Worm (Caenorhabditis elegans) whole organism, late embryonic: Measurements from ENCODE around the gene F13H10.5.

Source experiments
- C08G9.2 ChIP-seq: sonication (generic microtip); optimal IDR thresholded peaks from 2 replicates; lab custom pipeline; 2016; ENCODE audit warnings: mild to moderate bottlenecking, missing genetic modification characterization, moderate library complexity, missing compliant biosample characterization
- F13H6.1 ChIP-seq: sonication (generic microtip); optimal IDR thresholded peaks from 2 replicates; lab custom pipeline; 2016; ENCODE audit warnings: missing genetic modification characterization, missing compliant biosample characterization
- ahr-1 ChIP-seq: sonication (generic microtip); optimal IDR thresholded peaks from 2 replicates; lab custom pipeline; 2016; ENCODE audit warnings: missing genetic modification characterization, missing compliant biosample characterization
- ceh-14 ChIP-seq: sonication (generic microtip); optimal IDR thresholded peaks from 2 replicates; lab custom pipeline; 2016; ENCODE audit warnings: missing genotype, missing genetic modification characterization, missing compliant biosample characterization
- ceh-18 ChIP-seq: sonication (generic microtip); optimal IDR thresholded peaks from 2 replicates; lab custom pipeline; 2016; ENCODE audit warnings: missing genetic modification characterization, missing compliant biosample characterization
- ceh-19 ChIP-seq: fragments of 200-800 bp; sonication (Bioruptor generic); optimal IDR thresholded peaks from 2 replicates; lab custom pipeline; 2018; ENCODE audit warnings: mild to moderate bottlenecking, missing genetic modification characterization, missing compliant biosample characterization
- ceh-22 ChIP-seq: sonication (generic microtip); optimal IDR thresholded peaks from 2 replicates; lab custom pipeline; 2017; ENCODE audit warnings: missing biosample characterization, missing genetic modification characterization
- ceh-30 ChIP-seq: fragments of 150-350 bp; optimal IDR thresholded peaks from 2 replicates; lab custom pipeline; 2014; ENCODE audit warnings: missing biosample characterization, missing genetic modification characterization
- ceh-31 ChIP-seq: sonication (generic microtip); optimal IDR thresholded peaks from 2 replicates; lab custom pipeline; 2016; ENCODE audit warnings: missing genetic modification characterization, missing compliant biosample characterization
- ceh-45 ChIP-seq: fragments of 200-800 bp; sonication (Bioruptor generic); IDR thresholded peaks from 2 replicates; pipeline ENCODE4 v1.3.6; 2022; ENCODE audit warnings: missing genetic modification reagents, missing genetic modification characterization, missing compliant biosample characterization
- ceh-48 ChIP-seq: sonication (generic microtip); optimal IDR thresholded peaks from 2 replicates; lab custom pipeline; 2016; ENCODE audit warnings: missing genetic modification characterization, inconsistent platforms, missing compliant biosample characterization
- ceh-9 ChIP-seq: sonication (generic microtip); optimal IDR thresholded peaks from 2 replicates; lab custom pipeline; 2016; ENCODE audit warnings: mild to moderate bottlenecking, missing genetic modification characterization, inconsistent platforms, missing compliant biosample characterization
- che-1 ChIP-seq: sonication (generic microtip); optimal IDR thresholded peaks from 2 replicates; lab custom pipeline; 2016; ENCODE audit warnings: mild to moderate bottlenecking, missing genetic modification characterization, missing compliant biosample characterization
- dmd-4 ChIP-seq: sonication (generic microtip); optimal IDR thresholded peaks from 2 replicates; lab custom pipeline; 2016; ENCODE audit warnings: borderline replicate concordance, missing genetic modification characterization, missing compliant biosample characterization
- elt-4 ChIP-seq: sonication (generic microtip); optimal IDR thresholded peaks from 2 replicates; lab custom pipeline; 2016; ENCODE audit warnings: missing genetic modification characterization, missing compliant biosample characterization
- ets-4 ChIP-seq: sonication (generic microtip); optimal IDR thresholded peaks from 2 replicates; lab custom pipeline; 2016; ENCODE audit warnings: missing genetic modification characterization, missing compliant biosample characterization
- eyg-1 ChIP-seq: sonication (generic microtip); optimal IDR thresholded peaks from 2 replicates; lab custom pipeline; 2016; ENCODE audit warnings: missing genotype, missing genetic modification characterization, missing compliant biosample characterization
- fkh-6 ChIP-seq: sonication (generic microtip); optimal IDR thresholded peaks from 2 replicates; lab custom pipeline; 2016; ENCODE audit warnings: missing genetic modification characterization, missing compliant biosample characterization
- gmeb-2 ChIP-seq: sonication (generic microtip); optimal IDR thresholded peaks from 2 replicates; lab custom pipeline; 2016; ENCODE audit warnings: missing genetic modification characterization, inconsistent platforms, missing compliant biosample characterization
- hlh-15 ChIP-seq: sonication (generic microtip); optimal IDR thresholded peaks from 2 replicates; lab custom pipeline; 2016; ENCODE audit warnings: missing genetic modification characterization, missing compliant biosample characterization
- hlh-8 ChIP-seq: sonication (generic microtip); optimal IDR thresholded peaks from 2 replicates; lab custom pipeline; 2016; ENCODE audit warnings: missing genotype, missing genetic modification characterization, missing compliant biosample characterization
- lim-6 ChIP-seq: sonication (generic microtip); optimal IDR thresholded peaks from 2 replicates; lab custom pipeline; 2016; ENCODE audit warnings: missing genetic modification characterization, missing compliant biosample characterization
- nfya-1 ChIP-seq: sonication (generic microtip); optimal IDR thresholded peaks from 2 replicates; lab custom pipeline; 2017; ENCODE audit warnings: missing genetic modification characterization, mild to moderate bottlenecking, missing compliant biosample characterization, antibody characterized with exemption, moderate library complexity
- nhr-11 ChIP-seq: fragments of 150-350 bp; optimal IDR thresholded peaks from 2 replicates; lab custom pipeline; 2014; ENCODE audit warnings: missing biosample characterization, missing genetic modification characterization
- nhr-232 ChIP-seq: sonication (generic microtip); optimal IDR thresholded peaks from 2 replicates; lab custom pipeline; 2016; ENCODE audit warnings: missing genetic modification characterization, missing compliant biosample characterization
- npax-4 ChIP-seq: sonication (generic microtip); optimal IDR thresholded peaks from 2 replicates; lab custom pipeline; 2016; ENCODE audit warnings: missing genetic modification characterization, missing compliant biosample characterization
- pat-9 ChIP-seq: fragments of 200-800 bp; sonication (Bioruptor generic); optimal IDR thresholded peaks from 2 replicates; lab custom pipeline; 2018; ENCODE audit warnings: mild to moderate bottlenecking, missing genetic modification characterization, moderate library complexity, missing compliant biosample characterization
- pax-1 ChIP-seq: fragments of 150-350 bp; optimal IDR thresholded peaks from 2 replicates; lab custom pipeline; 2014; ENCODE audit warnings: missing biosample characterization, missing genetic modification characterization
- pha-4 ChIP-seq: fragments of 150-350 bp; optimal IDR thresholded peaks from 2 replicates; lab custom pipeline; 2018; ENCODE audit warnings: missing biosample characterization, missing genetic modification reagents, missing genetic modification characterization
- pqm-1 ChIP-seq: sonication (generic microtip); optimal IDR thresholded peaks from 2 replicates; lab custom pipeline; 2016; ENCODE audit warnings: missing genetic modification characterization, missing compliant biosample characterization
- rnt-1 ChIP-seq: sonication (generic microtip); optimal IDR thresholded peaks from 2 replicates; lab custom pipeline; 2016; ENCODE audit warnings: missing genetic modification characterization, missing compliant biosample characterization
- sox-2 ChIP-seq: fragments of 200-800 bp; sonication (Bioruptor generic); IDR thresholded peaks from 2 replicates; pipeline ENCODE4 v1.3.6; 2022; ENCODE audit warnings: missing genetic modification reagents, missing genetic modification characterization, missing compliant biosample characterization
- tbx-2 ChIP-seq: sonication (generic microtip); optimal IDR thresholded peaks from 2 replicates; lab custom pipeline; 2016; ENCODE audit warnings: missing genetic modification characterization, missing compliant biosample characterization
- ttx-3 ChIP-seq: sonication (generic microtip); optimal IDR thresholded peaks from 2 replicates; lab custom pipeline; 2016; ENCODE audit warnings: missing genetic modification reagents, missing genetic modification characterization, missing compliant biosample characterization
- unc-86 ChIP-seq: sonication (generic microtip); optimal IDR thresholded peaks from 2 replicates; lab custom pipeline; 2016; ENCODE audit warnings: missing genetic modification characterization, missing compliant biosample characterization

Gene F13H10.5

DNA sequence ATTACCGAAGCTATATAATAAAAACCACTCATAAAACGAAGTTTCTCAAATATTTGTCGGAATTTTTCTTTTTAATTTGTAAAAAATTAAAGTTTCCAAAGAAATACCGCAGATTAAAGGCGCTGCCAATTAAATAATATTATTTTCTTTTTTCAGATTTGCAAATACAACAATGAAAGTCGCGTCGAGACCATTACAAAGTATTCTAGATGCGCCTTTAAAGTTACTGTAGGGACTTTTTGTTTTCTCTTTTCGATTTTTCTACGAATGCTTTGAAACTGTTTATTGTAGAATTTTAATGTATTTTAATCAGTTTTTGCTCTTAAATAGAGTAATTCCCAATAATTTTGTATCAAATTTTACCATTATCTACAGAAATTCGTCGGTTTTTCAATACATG is 47.4 kb downstream of the F13H10.5 start:
- no peak for TF ChIP-seq ahr-1 (tag; lab: Kevin White, UChicago)
- TF ChIP-seq fkh-6 (tag; lab: Kevin White, UChicago): no peak
- TF ChIP-seq F13H6.1 (tag; lab: Kevin White, UChicago): no peak
- TF ChIP-seq ceh-18 (tag; lab: Kevin White, UChicago): no peak
- TF ChIP-seq ceh-30 (tag; lab: Kevin White, UChicago): no peak
- TF ChIP-seq ceh-14 (tag; lab: Kevin White, UChicago): no peak
- no peak for TF ChIP-seq nhr-11 (tag; lab: Kevin White, UChicago)
- no peak for TF ChIP-seq ets-4 (tag; lab: Kevin White, UChicago)
- no peak for TF ChIP-seq gmeb-2
- TF ChIP-seq hlh-8 (tag; lab: Kevin White, UChicago): no peak
- no peak for TF ChIP-seq pqm-1
- TF ChIP-seq nfya-1 (tag; lab: Kevin White, UChicago): no peak
- no peak for TF ChIP-seq pat-9 (tag; lab: Kevin White, UChicago)
- TF ChIP-seq ceh-9: no peak
- no peak for TF ChIP-seq dmd-4 (tag; lab: Kevin White, UChicago)
- TF ChIP-seq ceh-31 (tag; lab: Kevin White, UChicago): no peak
- no peak for TF ChIP-seq sox-2 (GFP tag; lab: Robert Waterston, UW)
- TF ChIP-seq che-1 (tag; lab: Kevin White, UChicago): no peak

DNA sequence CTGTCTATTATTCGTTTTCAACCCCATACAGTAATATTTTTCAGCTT is 47.6 kb downstream of the F13H10.5 start, which contains the start of gene kdin-1:
TSS of gene kdin-1 (plus strand) at position 38 of the 47 bp plus-strand sequence.
- TF ChIP-seq ceh-19 (GFP tag; lab: Kevin White, UChicago) (no peak), lim-6 (tag; lab: Kevin White, UChicago) (no peak), hlh-15 (tag; lab: Kevin White, UChicago) (no peak), hlh-8 (tag; lab: Kevin White, UChicago) (no peak), gmeb-2 (no peak), eyg-1 (tag; lab: Kevin White, UChicago) (no peak), pax-1 (tag; lab: Kevin White, UChicago) (no peak), npax-4 (tag; lab: Kevin White, UChicago) (no peak), C08G9.2 (no peak), ceh-45 (GFP tag; lab: Robert Waterston, UW) (no peak), unc-86 (no peak), pha-4 (no peak), ceh-22 (no peak), ceh-30 (tag; lab: Kevin White, UChicago) (no peak), rnt-1 (tag; lab: Kevin White, UChicago) (no peak), fkh-6 (tag; lab: Kevin White, UChicago) (no peak), nhr-232 (tag; lab: Kevin White, UChicago) (no peak), ceh-48 (tag; lab: Kevin White, UChicago) (no peak)

ce11 chrIV:11038665-11039064 is 47.9 kb downstream of the F13H10.5 start:
- TF ChIP-seq elt-4 (tag; lab: Kevin White, UChicago) (no peak), tbx-2 (tag; lab: Kevin White, UChicago) (peak; percentile 6), ttx-3 (tag; lab: Kevin White, UChicago) (no peak), nfya-1 (tag; lab: Kevin White, UChicago) (peak; percentile 17)
